Fruit fly (Drosophila melanogaster) whole organism, embryonic: Measurements from ENCODE around the gene CG34126.

Experiments used
- B-H2 ChIP-seq: fragments of 200-800 bp; sonication (Bioruptor generic); optimal IDR thresholded peaks from 2 replicates; lab custom pipeline; 2018; ENCODE audit warnings: missing biosample characterization, mild to moderate bottlenecking, missing genetic modification characterization
- CG11456 ChIP-seq: fragments of 200-800 bp; sonication (Bioruptor generic); IDR thresholded peaks from 3 replicates; pipeline ENCODE4 v1.3.6; 2022; ENCODE audit warnings: missing biosample characterization, missing genetic modification characterization
- CG1233 ChIP-seq: fragments of 200-800 bp; sonication (Bioruptor generic); optimal IDR thresholded peaks from 4 replicates; lab custom pipeline; 2018; ENCODE audit warnings: missing biosample characterization, mild to moderate bottlenecking, missing genetic modification characterization
- CG13287 ChIP-seq: fragments of 200-800 bp; sonication (Bioruptor generic); IDR thresholded peaks from 2 replicates; pipeline ENCODE4 v1.3.6; 2022; ENCODE audit warnings: missing biosample characterization, missing genetic modification characterization; ENCODE audit not compliant: partially characterized antibody
- CG13894 ChIP-seq: fragments of 200-800 bp; sonication (Bioruptor generic); optimal IDR thresholded peaks from 3 replicates; lab custom pipeline; 2018; ENCODE audit warnings: missing biosample characterization, mild to moderate bottlenecking, missing genetic modification characterization, moderate library complexity
- CG17568 ChIP-seq: fragments of 200-800 bp; sonication (Bioruptor generic); optimal IDR thresholded peaks from 2 replicates; lab custom pipeline; 2018; ENCODE audit warnings: missing biosample characterization, mild to moderate bottlenecking, missing genetic modification characterization, moderate library complexity
- CG2116 ChIP-seq: fragments of 200-800 bp; sonication (Bioruptor generic); optimal IDR thresholded peaks from 3 replicates; lab custom pipeline; 2018; ENCODE audit warnings: missing biosample characterization, mild to moderate bottlenecking, missing genetic modification characterization
- CG2129 ChIP-seq: fragments of 200-800 bp; sonication (Bioruptor generic); IDR thresholded peaks from 2 replicates; pipeline ENCODE4 v1.3.6; 2022; ENCODE audit warnings: missing biosample characterization, missing genetic modification characterization; ENCODE audit not compliant: partially characterized antibody
- CG30403 ChIP-seq: fragments of 200-800 bp; sonication (Bioruptor generic); optimal IDR thresholded peaks from 3 replicates; lab custom pipeline; 2016; ENCODE audit warnings: missing biosample characterization, missing genetic modification characterization
- CG31224 ChIP-seq: fragments of 200-800 bp; sonication (Bioruptor generic); IDR thresholded peaks from 2 replicates; pipeline ENCODE4 v1.3.6; 2022; ENCODE audit warnings: missing biosample characterization, missing genetic modification characterization
- CG3407 ChIP-seq: fragments of 200-800 bp; sonication (Bioruptor generic); optimal IDR thresholded peaks from 2 replicates; lab custom pipeline; 2018; ENCODE audit warnings: missing biosample characterization, mild to moderate bottlenecking, missing genetic modification characterization
- CG3995 ChIP-seq: fragments of 200-800 bp; sonication (Bioruptor generic); optimal IDR thresholded peaks from 3 replicates; lab custom pipeline; 2016; ENCODE audit warnings: missing biosample characterization, missing genetic modification characterization
- CG5953 ChIP-seq: fragments of 200-800 bp; sonication (Bioruptor generic); IDR thresholded peaks from 2 replicates; pipeline ENCODE4 v1.3.6; 2022; ENCODE audit warnings: missing biosample characterization, missing genetic modification characterization
- CG6175 ChIP-seq: fragments of 200-800 bp; sonication (Bioruptor generic); IDR thresholded peaks from 3 replicates; pipeline ENCODE4 v1.3.6; 2022; ENCODE audit warnings: missing biosample characterization, missing genetic modification characterization
- CG6791 ChIP-seq: fragments of 200-800 bp; sonication (Bioruptor generic); IDR thresholded peaks from 3 replicates; pipeline ENCODE4 v1.3.6; 2022; ENCODE audit warnings: missing biosample characterization, missing genetic modification characterization; ENCODE audit not compliant: partially characterized antibody
- CG8388 ChIP-seq: fragments of 200-800 bp; sonication (Bioruptor generic); optimal IDR thresholded peaks from 2 replicates; lab custom pipeline; 2019; ENCODE audit warnings: missing biosample characterization, mild to moderate bottlenecking, missing genetic modification characterization, moderate library complexity
- CG9437 ChIP-seq: fragments of 200-800 bp; sonication (Bioruptor generic); optimal IDR thresholded peaks from 2 replicates; lab custom pipeline; 2018; ENCODE audit warnings: missing biosample characterization, mild to moderate bottlenecking, missing genetic modification characterization
- CG9797 ChIP-seq: fragments of 200-800 bp; sonication (Bioruptor generic); optimal IDR thresholded peaks from 3 replicates; lab custom pipeline; 2018; ENCODE audit warnings: missing biosample characterization, mild to moderate bottlenecking, missing genetic modification characterization
- Chrac-16 ChIP-seq: fragments of 200-800 bp; sonication (Bioruptor generic); optimal IDR thresholded peaks from 3 replicates; lab custom pipeline; 2016; ENCODE audit warnings: missing biosample characterization, missing genetic modification characterization
- CrebB ChIP-seq: fragments of 200-800 bp; sonication (Bioruptor generic); optimal IDR thresholded peaks from 3 replicates; lab custom pipeline; 2018; ENCODE audit warnings: missing biosample characterization, mild to moderate bottlenecking, missing genetic modification characterization
- D ChIP-seq, 2 experiments: fragments of 200-800 bp in 1 of 2; fragments of >200 bp in 1 of 2; sonication (Bioruptor generic) in 1 of 2; optimal IDR thresholded peaks; 2 replicates in 1 of 2; 3 replicates in 1 of 2; lab custom pipeline; 2017; ENCODE audit warnings: mild to moderate bottlenecking in 1 of 2, missing biosample characterization in 1 of 2, missing genetic modification characterization in 1 of 2, missing genetic modification reagents in 1 of 2
- Dip3 ChIP-seq: fragments of 200-800 bp; sonication (Bioruptor generic); optimal IDR thresholded peaks from 3 replicates; lab custom pipeline; 2016; ENCODE audit warnings: missing biosample characterization, missing genetic modification characterization
- Dp ChIP-seq: fragments of 200-800 bp; sonication (Bioruptor generic); optimal IDR thresholded peaks from 2 replicates; lab custom pipeline; 2018; ENCODE audit warnings: missing biosample characterization, mild to moderate bottlenecking, missing genetic modification characterization, moderate library complexity
- E2f1 ChIP-seq: fragments of 200-800 bp; sonication (Bioruptor generic); IDR thresholded peaks from 2 replicates; pipeline ENCODE4 v1.3.6; 2022; ENCODE audit warnings: missing biosample characterization, missing genetic modification characterization
- Ets65A ChIP-seq: fragments of 200-800 bp; sonication (Bioruptor generic); peaks from one replicate; lab custom pipeline; 2016; ENCODE audit warnings: missing biosample characterization, missing genetic modification characterization
- GATAe ChIP-seq: fragments of 200-800 bp; sonication (Bioruptor generic); conservative IDR thresholded peaks from 2 replicates; pipeline ENCODE4 v1.3.6; 2022; ENCODE audit warnings: missing biosample characterization, missing genetic modification characterization
- H2.0 ChIP-seq: fragments of 200-800 bp; sonication (Bioruptor generic); IDR thresholded peaks from 2 replicates; pipeline ENCODE4 v1.3.6; 2022; ENCODE audit warnings: missing biosample characterization, missing genetic modification characterization
- HLH4C ChIP-seq: fragments of 200-800 bp; sonication (Bioruptor generic); IDR thresholded peaks from 3 replicates; pipeline ENCODE4 v1.3.6; 2022; ENCODE audit warnings: missing biosample characterization, missing genetic modification characterization; ENCODE audit not compliant: partially characterized antibody
- MTF-1 ChIP-seq: fragments of 200-800 bp; sonication (Bioruptor generic); optimal IDR thresholded peaks from 2 replicates; lab custom pipeline; 2018; ENCODE audit warnings: missing biosample characterization, mild to moderate bottlenecking, missing genetic modification characterization, borderline replicate concordance
- NC2β ChIP-seq: fragments of 200-800 bp; sonication (Bioruptor generic); optimal IDR thresholded peaks from 2 replicates; lab custom pipeline; 2016; ENCODE audit warnings: missing biosample characterization, missing genetic modification characterization
- Oaz ChIP-seq: fragments of 200-800 bp; sonication (Bioruptor generic); IDR thresholded peaks from 2 replicates; pipeline ENCODE4 v1.3.6; 2022; ENCODE audit warnings: missing biosample characterization, missing genetic modification characterization
- Ptx1 ChIP-seq: fragments of 200-800 bp; sonication (Bioruptor generic); IDR thresholded peaks from 2 replicates; pipeline ENCODE4 v1.3.6; 2022; ENCODE audit warnings: missing biosample characterization, missing genetic modification characterization
- Trl ChIP-seq, 3 experiments: fragments of >200 bp in 2 of 3; fragments of 200-800 bp in 1 of 3; sonication (Bioruptor generic) in 1 of 3; optimal IDR thresholded peaks; 2 replicates in 1 of 3; 3 replicates in 2 of 3; lab custom pipeline; 2016 to 2017; ENCODE audit warnings: missing biosample characterization in 1 of 3, missing genetic modification characterization in 1 of 3
- da ChIP-seq: fragments of 200-800 bp; sonication (Bioruptor generic); optimal IDR thresholded peaks from 2 replicates; lab custom pipeline; 2016; ENCODE audit warnings: missing biosample characterization, missing genetic modification characterization
- disco-r ChIP-seq: fragments of 200-800 bp; sonication (Bioruptor generic); optimal IDR thresholded peaks from 2 replicates; lab custom pipeline; 2016; ENCODE audit warnings: missing biosample characterization, missing genetic modification characterization
- dysf ChIP-seq: fragments of 200-800 bp; sonication (Bioruptor generic); IDR thresholded peaks from 3 replicates; pipeline ENCODE4 v1.3.6; 2022; ENCODE audit warnings: missing biosample characterization, missing genetic modification characterization
- ems ChIP-seq: fragments of 200-800 bp; sonication (Bioruptor generic); optimal IDR thresholded peaks from 3 replicates; lab custom pipeline; 2016; ENCODE audit warnings: missing biosample characterization, missing genetic modification characterization
- mirr ChIP-seq: fragments of 200-800 bp; sonication (Bioruptor generic); optimal IDR thresholded peaks from 3 replicates; lab custom pipeline; 2018; ENCODE audit warnings: missing biosample characterization, mild to moderate bottlenecking, missing genetic modification characterization
- p53 ChIP-seq: fragments of 200-800 bp; sonication (Bioruptor generic); optimal IDR thresholded peaks from 2 replicates; lab custom pipeline; 2016; ENCODE audit warnings: missing biosample characterization, missing genetic modification characterization
- pfk ChIP-seq: fragments of 200-800 bp; sonication (Bioruptor generic); optimal IDR thresholded peaks from 2 replicates; lab custom pipeline; 2018; ENCODE audit warnings: missing biosample characterization, mild to moderate bottlenecking, missing genetic modification characterization, moderate library complexity
- phol ChIP-seq: fragments of 200-800 bp; sonication (Bioruptor generic); optimal IDR thresholded peaks from 3 replicates; lab custom pipeline; 2018; ENCODE audit warnings: missing biosample characterization, mild to moderate bottlenecking, missing genetic modification characterization, moderate library complexity
- pzg ChIP-seq: fragments of 200-800 bp; sonication (Bioruptor generic); optimal IDR thresholded peaks from 3 replicates; lab custom pipeline; 2018; ENCODE audit warnings: missing biosample characterization, mild to moderate bottlenecking, missing genetic modification characterization, moderate library complexity
- rib ChIP-seq: fragments of 200-800 bp; sonication (Bioruptor generic); IDR thresholded peaks from 2 replicates; pipeline ENCODE4 v1.3.6; 2022; ENCODE audit warnings: missing biosample characterization, missing genetic modification characterization
- schlank ChIP-seq: fragments of 200-800 bp; sonication (Bioruptor generic); optimal IDR thresholded peaks from 2 replicates; lab custom pipeline; 2018; ENCODE audit warnings: missing biosample characterization, mild to moderate bottlenecking, missing genetic modification characterization
- scrt ChIP-seq: fragments of 200-800 bp; sonication (Bioruptor generic); optimal IDR thresholded peaks from 2 replicates; lab custom pipeline; 2018; ENCODE audit warnings: missing biosample characterization, mild to moderate bottlenecking, missing genetic modification characterization, moderate library complexity
- sens ChIP-seq: fragments of 200-800 bp; sonication (Bioruptor generic); peaks from one replicate; lab custom pipeline; 2016; ENCODE audit warnings: missing biosample characterization, missing genetic modification characterization
- sim ChIP-seq: fragments of 200-800 bp; sonication (Bioruptor generic); IDR thresholded peaks from 2 replicates; pipeline ENCODE4 v1.3.6; 2022; ENCODE audit warnings: missing biosample characterization, missing genetic modification characterization
- wek ChIP-seq: fragments of 200-800 bp; sonication (Bioruptor generic); optimal IDR thresholded peaks from 3 replicates; lab custom pipeline; 2018; ENCODE audit warnings: missing biosample characterization, mild to moderate bottlenecking, missing genetic modification characterization, moderate library complexity

The CG34126 gene

DNA sequence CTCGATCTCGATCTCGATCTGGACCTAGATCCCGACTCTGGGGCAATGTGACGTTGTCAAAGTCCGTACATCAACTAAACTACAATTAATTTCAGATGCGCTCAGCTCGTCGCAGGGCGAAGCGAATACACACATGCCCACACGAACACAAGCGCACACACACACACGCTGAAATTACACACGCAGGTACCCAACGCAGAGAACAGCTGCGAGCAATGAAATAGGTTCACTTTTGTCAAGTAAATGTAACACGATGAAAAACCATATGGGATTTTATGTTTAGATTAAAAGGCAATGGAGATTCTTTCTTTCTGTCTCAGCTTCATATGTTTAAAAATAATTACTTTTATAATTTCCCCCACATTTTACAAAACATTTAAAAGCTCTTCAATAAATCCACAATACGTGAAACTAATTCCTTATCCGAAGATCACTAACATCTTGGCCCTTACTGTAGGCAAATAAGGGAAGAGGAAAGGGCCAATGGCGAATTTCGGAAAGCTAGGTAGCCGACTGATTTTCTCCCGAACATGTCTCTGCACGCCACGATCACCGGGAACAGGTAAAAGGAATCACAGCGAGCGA lies 19.0 kb downstream of the CG34126 start (continued):
- TF ChIP-seq dysf (peak; percentile 86), E2f1 (GFP tag; lab: Robert Waterston, UW) (peak; percentile 66), GATAe (GFP tag; lab: Robert Waterston, UW) (peak; percentile 29; the same call in 1 of the 2 replicates), Chrac-16 (peak; percentile 80), pfk (GFP tag; lab: Kevin White, UChicago) (peak; percentile 32), schlank (peak; percentile 46), CG8388 (GFP tag; lab: Kevin White, UChicago) (peak; percentile 82), scrt (peak; percentile 78), CG1233 (GFP tag; lab: Kevin White, UChicago) (peak; percentile 86), CG13894 (tag; lab: Kevin White, UChicago) (peak; percentile 67), D (optimal IDR thresholded peaks at IDR 0.05; lab: Kevin White, UChicago) (no peak), D (GFP tag; optimal IDR thresholded peaks at IDR 0.05; lab: Kevin White, UChicago) (peak; percentile 78), CG6791 (GFP tag; lab: Robert Waterston, UW) (peak; percentile 26; the same call in 1 of the 3 replicates), ems (GFP tag; lab: Kevin White, UChicago) (peak; percentile 59), H2.0 (peak; percentile 62), mirr (peak; percentile 31), CG17568 (GFP tag; lab: Kevin White, UChicago) (peak; percentile 87), HLH4C (GFP tag; lab: Robert Waterston, UW) (no peak), sim (GFP tag; lab: Robert Waterston, UW) (peak; percentile 50; the same call in 1 of the 2 replicates), disco-r (peak; percentile 69), da (no peak), B-H2 (GFP tag; lab: Kevin White, UChicago) (peak; percentile 43), CG6175 (GFP tag; lab: Robert Waterston, UW) (peak; percentile 37; the same call in 1 of the 3 replicates), CG31224 (peak; percentile 70), CG2116 (GFP tag; lab: Kevin White, UChicago) (peak; percentile 59), NC2β (GFP tag; lab: Kevin White, UChicago) (peak; percentile 86), pzg (no peak), p53 (GFP tag; lab: Kevin White, UChicago) (peak; percentile 97), phol (peak; percentile 84), Oaz (GFP tag; lab: Robert Waterston, UW) (peak; percentile 58), CG30403 (peak; percentile 86), CG13287 (GFP tag; lab: Robert Waterston, UW) (no peak), Ptx1 (GFP tag; lab: Robert Waterston, UW) (peak; percentile 83), CG3995 (GFP tag; lab: Kevin White, UChicago) (peak; percentile 30), Dp (GFP tag; lab: Kevin White, UChicago) (no peak), wek (GFP tag; lab: Kevin White, UChicago) (no peak), MTF-1 (peak; percentile 28), CG2129 (no peak), CG11456 (GFP tag; lab: Robert Waterston, UW) (0 out of 3 replicates have a peak, but pooled peaks have one; percentile 64), CG9797 (GFP tag; lab: Kevin White, UChicago) (peak; percentile 11), CG3407 (GFP tag; lab: Kevin White, UChicago) (peak; percentile 62), CG5953 (GFP tag; lab: Robert Waterston, UW) (peak; percentile 53; the same call in 1 of the 2 replicates), Ets65A (GFP tag; lab: Kevin White, UChicago) (peak; percentile 93), rib (GFP tag; lab: Robert Waterston, UW) (peak; percentile 25; the same call in 1 of the 2 replicates), CrebB (tag; lab: Kevin White, UChicago) (peak; percentile 56), CG9437 (GFP tag; lab: Kevin White, UChicago) (peak; percentile 81), Dip3 (GFP tag; lab: Kevin White, UChicago) (peak; percentile 67), Trl (optimal IDR thresholded peaks at IDR 0.05; lab: Kevin White, UChicago) (no peak), Trl (GFP tag; optimal IDR thresholded peaks at IDR 0.05; lab: Kevin White, UChicago) (peak; percentile 26), sens (GFP tag; lab: Kevin White, UChicago) (peak; percentile 97)
